Worm (Caenorhabditis elegans) whole organism, young adult: ENCODE data around the gene ZK402.5.
A peak's percentile ranks its signal among the peaks of the same experiment; 100 is the strongest.

Experiments used
- B0035.1 ChIP-seq: sonication (generic microtip); optimal IDR thresholded peaks from 2 replicates; lab custom pipeline; 2016; ENCODE audit warnings: missing genetic modification characterization, mild to moderate bottlenecking, missing compliant biosample characterization, missing genotype, missing genetic modification reagents
- F57C9.4 ChIP-seq: sonication (generic microtip); optimal IDR thresholded peaks from 2 replicates; lab custom pipeline; 2017; ENCODE audit warnings: mild to moderate bottlenecking, missing genetic modification characterization, missing compliant biosample characterization
- K11D2.4 ChIP-seq: fragments of 200-800 bp; sonication (Bioruptor generic); IDR thresholded peaks from 2 replicates; pipeline ENCODE4 v1.3.6; 2022; ENCODE audit warnings: missing genetic modification reagents, missing genetic modification characterization, missing compliant biosample characterization
- T26A5.8 ChIP-seq: sonication (generic microtip); optimal IDR thresholded peaks from 2 replicates; lab custom pipeline; 2016; ENCODE audit warnings: missing genetic modification characterization, missing compliant biosample characterization
- Y53F4B.3 ChIP-seq: fragments of 200-800 bp; sonication (Bioruptor generic); IDR thresholded peaks from 2 replicates; pipeline ENCODE4 v1.3.6; 2022; ENCODE audit warnings: missing genetic modification reagents, missing genetic modification characterization, missing compliant biosample characterization
- Y53G8AR.9 ChIP-seq: fragments of 200-800 bp; sonication (Bioruptor generic); conservative IDR thresholded peaks from 2 replicates; pipeline ENCODE4 v1.3.6; 2022; ENCODE audit warnings: missing genetic modification reagents, missing genetic modification characterization, missing compliant biosample characterization
- ama-1 ChIP-seq, 3 experiments: fragments of 150-350 bp in 1 of 3; sonication (generic microtip) in 2 of 3; optimal IDR thresholded peaks; 2 replicates each; lab custom pipeline; 2014 to 2018; ENCODE audit warnings: missing biosample characterization in 2 of 3, missing genetic modification characterization in 2 of 3, missing genetic modification reagents in 2 of 3
- aptf-3 ChIP-seq: fragments of 200-800 bp; sonication (Bioruptor generic); IDR thresholded peaks from 2 replicates; pipeline ENCODE4 v1.3.6; 2022; ENCODE audit warnings: missing genetic modification characterization, missing compliant biosample characterization
- athp-1 ChIP-seq: sonication (generic microtip); optimal IDR thresholded peaks from 2 replicates; lab custom pipeline; 2017; ENCODE audit warnings: mild to moderate bottlenecking, missing genetic modification characterization, missing compliant biosample characterization
- bed-1 ChIP-seq: fragments of 200-800 bp; sonication (Bioruptor generic); IDR thresholded peaks from 2 replicates; pipeline ENCODE4 v1.3.6; 2022; ENCODE audit warnings: missing genetic modification reagents, missing genetic modification characterization, missing compliant biosample characterization
- cebp-1 ChIP-seq, 2 experiments: fragments of 200-800 bp in 1 of 2; sonication (Bioruptor generic) in 1 of 2; sonication (generic microtip) in 1 of 2; IDR thresholded peaks in 1 of 2; optimal IDR thresholded peaks in 1 of 2; 2 replicates each; pipeline versions ENCODE4 v1.3.6 to Lab custom; 2017 to 2022; ENCODE audit warnings: missing compliant biosample characterization in 2 of 2, missing genetic modification characterization in 2 of 2, mild to moderate bottlenecking in 1 of 2, missing genetic modification reagents in 1 of 2, moderate library complexity in 1 of 2
- ceh-27 ChIP-seq: fragments of 200-800 bp; sonication (Bioruptor generic); optimal IDR thresholded peaks from 2 replicates; lab custom pipeline; 2018; ENCODE audit warnings: mild to moderate bottlenecking, missing genetic modification characterization, moderate library complexity, missing compliant biosample characterization
- ceh-79 ChIP-seq: sonication (generic microtip); optimal IDR thresholded peaks from 2 replicates; lab custom pipeline; 2017; ENCODE audit warnings: mild to moderate bottlenecking, missing genetic modification characterization, missing compliant biosample characterization
- chd-7 ChIP-seq: sonication (generic microtip); optimal IDR thresholded peaks from 2 replicates; lab custom pipeline; 2016; ENCODE audit warnings: mild to moderate bottlenecking, missing genetic modification characterization, moderate library complexity, missing compliant biosample characterization
- dpff-1 ChIP-seq: sonication (generic microtip); optimal IDR thresholded peaks from 2 replicates; lab custom pipeline; 2017; ENCODE audit warnings: mild to moderate bottlenecking, missing genetic modification characterization, missing compliant biosample characterization
- egl-44 ChIP-seq: fragments of 200-800 bp; sonication (Bioruptor generic); IDR thresholded peaks from 2 replicates; pipeline ENCODE4 v1.3.6; 2022; ENCODE audit warnings: missing genetic modification reagents, missing genetic modification characterization, missing compliant biosample characterization
- ets-4 ChIP-seq: fragments of 200-800 bp; sonication (Bioruptor generic); optimal IDR thresholded peaks from 2 replicates; lab custom pipeline; 2018; ENCODE audit warnings: mild to moderate bottlenecking, missing genetic modification characterization, missing compliant biosample characterization
- hmg-20 ChIP-seq: fragments of 200-800 bp; sonication (Bioruptor generic); IDR thresholded peaks from 2 replicates; pipeline ENCODE4 v1.3.6; 2022; ENCODE audit warnings: missing genetic modification reagents, missing genetic modification characterization, missing compliant biosample characterization
- lag-1 ChIP-seq: fragments of 200-800 bp; sonication (Bioruptor generic); IDR thresholded peaks from 2 replicates; pipeline ENCODE4 v1.3.6; 2022; ENCODE audit warnings: missing genetic modification reagents, missing genetic modification characterization, missing compliant biosample characterization
- let-607 ChIP-seq, 2 experiments: fragments of 200-800 bp in 1 of 2; sonication (Bioruptor generic) in 1 of 2; sonication (generic microtip) in 1 of 2; optimal IDR thresholded peaks; 2 replicates each; lab custom pipeline; 2016 to 2018; ENCODE audit warnings: mild to moderate bottlenecking in 2 of 2, missing compliant biosample characterization in 2 of 2, missing genetic modification characterization in 2 of 2, moderate library complexity in 2 of 2, missing genotype in 1 of 2
- lir-1 ChIP-seq: fragments of 200-800 bp; sonication (Bioruptor generic); conservative IDR thresholded peaks from 2 replicates; pipeline ENCODE4 v1.3.6; 2022; ENCODE audit warnings: missing genetic modification reagents, missing genetic modification characterization, missing compliant biosample characterization
- lsl-1 ChIP-seq: fragments of 200-800 bp; sonication (Bioruptor generic); optimal IDR thresholded peaks from 2 replicates; lab custom pipeline; 2018; ENCODE audit warnings: mild to moderate bottlenecking, missing genetic modification characterization, moderate library complexity, missing compliant biosample characterization
- madf-8 ChIP-seq: fragments of 200-800 bp; sonication (Bioruptor generic); conservative IDR thresholded peaks from 2 replicates; pipeline ENCODE4 v1.3.6; 2022; ENCODE audit warnings: missing genetic modification reagents, missing genetic modification characterization, missing compliant biosample characterization
- nhr-179 ChIP-seq: sonication (generic microtip); optimal IDR thresholded peaks from 2 replicates; lab custom pipeline; 2016; ENCODE audit warnings: mild to moderate bottlenecking, missing genetic modification characterization, missing compliant biosample characterization
- pbrm-1 ChIP-seq: fragments of 200-800 bp; sonication (Bioruptor generic); IDR thresholded peaks from 2 replicates; pipeline ENCODE4 v1.3.6; 2022; ENCODE audit warnings: missing genetic modification reagents, missing genetic modification characterization, missing compliant biosample characterization
- pha-4 ChIP-seq: fragments of 150-350 bp; sonication (generic microtip); optimal IDR thresholded peaks from 2 replicates; lab custom pipeline; 2014; ENCODE audit warnings: missing biosample characterization, missing genetic modification reagents, missing genetic modification characterization
- rcor-1 ChIP-seq: fragments of 200-800 bp; sonication (Bioruptor generic); IDR thresholded peaks from 2 replicates; pipeline ENCODE4 v1.3.6; 2022; ENCODE audit warnings: missing genetic modification reagents, missing genetic modification characterization, missing compliant biosample characterization
- rec-8 ChIP-seq, 2 experiments: sonication (generic microtip); optimal IDR thresholded peaks; 2 replicates each; lab custom pipeline; 2016; ENCODE audit warnings: mild to moderate bottlenecking in 2 of 2, missing genetic modification characterization in 2 of 2, missing genetic modification reagents in 2 of 2, missing genotype in 2 of 2, missing biosample characterization in 1 of 2, missing compliant biosample characterization in 1 of 2, moderate library complexity in 1 of 2
- repo-1 ChIP-seq: sonication (generic microtip); optimal IDR thresholded peaks from 2 replicates; lab custom pipeline; 2017; ENCODE audit warnings: mild to moderate bottlenecking, missing genetic modification characterization, missing compliant biosample characterization
- snpc-4 ChIP-seq, 5 experiments: fragments of 150-350 bp in 1 of 5; sonication (generic microtip) in 4 of 5; optimal IDR thresholded peaks; 2 replicates each; lab custom pipeline; 2014 to 2018; ENCODE audit warnings: missing genetic modification characterization in 5 of 5, missing biosample characterization in 3 of 5, antibody characterized with exemption in 2 of 5, mild to moderate bottlenecking in 2 of 5, missing compliant biosample characterization in 2 of 5, missing genotype in 2 of 5, moderate library complexity in 2 of 5, missing genetic modification reagents in 1 of 5
- tbp1 ChIP-seq: fragments of 200-800 bp; sonication (Bioruptor generic); optimal IDR thresholded peaks from 2 replicates; lab custom pipeline; 2018; ENCODE audit warnings: mild to moderate bottlenecking, missing genetic modification characterization, missing compliant biosample characterization
- tlf-1 ChIP-seq: fragments of 200-800 bp; sonication (Bioruptor generic); optimal IDR thresholded peaks from 2 replicates; lab custom pipeline; 2018; ENCODE audit warnings: mild to moderate bottlenecking, missing genetic modification characterization, missing compliant biosample characterization
- xnd-1 ChIP-seq: sonication (generic microtip); optimal IDR thresholded peaks from 2 replicates; lab custom pipeline; 2016; ENCODE audit warnings: missing genotype, missing genetic modification reagents, missing genetic modification characterization, missing compliant biosample characterization
- ztf-18 ChIP-seq: sonication (generic microtip); optimal IDR thresholded peaks from 2 replicates; lab custom pipeline; 2016; ENCODE audit warnings: missing genotype, mild to moderate bottlenecking, missing genetic modification characterization, missing compliant biosample characterization
- ztf-22 ChIP-seq: fragments of 200-800 bp; sonication (Bioruptor generic); optimal IDR thresholded peaks from 2 replicates; lab custom pipeline; 2018; ENCODE audit warnings: mild to moderate bottlenecking, missing genetic modification characterization, moderate library complexity, missing compliant biosample characterization
- ztf-3 ChIP-seq: fragments of 200-800 bp; sonication (Bioruptor generic); optimal IDR thresholded peaks from 2 replicates; lab custom pipeline; 2018; ENCODE audit warnings: mild to moderate bottlenecking, missing genetic modification characterization, missing compliant biosample characterization
- ztf-6 ChIP-seq: fragments of 200-800 bp; sonication (Bioruptor generic); IDR thresholded peaks from 2 replicates; pipeline ENCODE4 v1.3.6; 2022; ENCODE audit warnings: missing genetic modification reagents, missing genetic modification characterization, missing compliant biosample characterization

ZK402.5 gene

ce11 chrX:1445696-1446095 is 44.5 kb upstream of the ZK402.5 start (continued):
- TF ChIP-seq ama-1 (optimal IDR thresholded peaks at IDR 0.05; lab: Kevin White, UChicago) (peak; percentile 76), ama-1 (GFP tag; optimal IDR thresholded peaks at IDR 0.05; lab: Kevin White, UChicago) (no peak), ztf-3 (no peak), egl-44 (GFP tag; lab: Robert Waterston, UW) (no peak), ceh-27 (no peak), K11D2.4 (GFP tag; lab: Robert Waterston, UW) (peak; percentile 26; the same call in 1 of the 2 replicates), chd-7 (tag; lab: Kevin White, UChicago) (no peak), snpc-4 (GFP tag; optimal IDR thresholded peaks at IDR 0.05; lab: Kevin White, UChicago) (no peak), snpc-4 (tag; optimal IDR thresholded peaks at IDR 0.05; lab: Kevin White, UChicago) (no peak), bed-1 (GFP tag; lab: Robert Waterston, UW) (no peak), tbp1 (GFP tag; lab: Kevin White, UChicago) (no peak), xnd-1 (tag; lab: Kevin White, UChicago) (no peak), aptf-3 (GFP tag; lab: Robert Waterston, UW) (no peak), ets-4 (no peak), lag-1 (GFP tag; lab: Robert Waterston, UW) (0 out of 2 replicates have a peak, but pooled peaks have one; percentile 11), ceh-79 (tag; lab: Kevin White, UChicago) (no peak), tlf-1 (GFP tag; lab: Kevin White, UChicago) (peak; percentile 33), repo-1 (tag; lab: Kevin White, UChicago) (peak; percentile 17), B0035.1 (tag; lab: Kevin White, UChicago) (no peak), madf-8 (GFP tag; lab: Robert Waterston, UW) (no peak), T26A5.8 (tag; lab: Kevin White, UChicago) (no peak), ztf-18 (no peak), Y53F4B.3 (GFP tag; lab: Robert Waterston, UW) (no peak), cebp-1 (GFP tag; IDR thresholded peaks at IDR 0.05; lab: Robert Waterston, UW) (no peak), cebp-1 (tag; optimal IDR thresholded peaks at IDR 0.05; lab: Kevin White, UChicago) (no peak), rcor-1 (GFP tag; lab: Robert Waterston, UW) (no peak), Y53G8AR.9 (GFP tag; lab: Robert Waterston, UW) (no peak), rec-8 (tag; optimal IDR thresholded peaks at IDR 0.05; lab: Kevin White, UChicago) (no peak), athp-1 (tag; lab: Kevin White, UChicago) (no peak), F57C9.4 (tag; lab: Kevin White, UChicago) (no peak), pha-4 (tag; lab: Kevin White, UChicago) (no peak), dpff-1 (tag; lab: Kevin White, UChicago) (no peak), ztf-6 (GFP tag; lab: Robert Waterston, UW) (no peak), lir-1 (GFP tag; lab: Robert Waterston, UW) (no peak), lsl-1 (GFP tag; lab: Kevin White, UChicago) (no peak), hmg-20 (GFP tag; lab: Robert Waterston, UW) (0 out of 2 replicates have a peak, but pooled peaks have one; percentile 36), nhr-179 (no peak), let-607 (tag; optimal IDR thresholded peaks at IDR 0.05; lab: Kevin White, UChicago) (no peak), ztf-22 (no peak), pbrm-1 (GFP tag; lab: Robert Waterston, UW) (peak; percentile 31; the same call in 1 of the 2 replicates)
- TF ChIP-seq, all 124 proteins: peak for 15
